Worm (Caenorhabditis elegans) whole organism, mixed stage, embryonic: ENCODE results near the gene B0244.5.

Experiments
- bed-3 ChIP-seq: fragments of 200-800 bp; sonication (Bioruptor generic); optimal IDR thresholded peaks from 3 replicates; lab custom pipeline; 2018; ENCODE audit warnings: mild to moderate bottlenecking, missing genetic modification characterization, moderate library complexity, missing compliant biosample characterization
- blmp-1 ChIP-seq: fragments of 150-350 bp; optimal IDR thresholded peaks from 2 replicates; lab custom pipeline; 2014; ENCODE audit warnings: missing biosample characterization, missing genetic modification characterization
- ceh-39 ChIP-seq: fragments of 150-350 bp; optimal IDR thresholded peaks from 2 replicates; lab custom pipeline; 2014; ENCODE audit warnings: missing biosample characterization, missing genetic modification characterization
- ceh-43 ChIP-seq: fragments of 200-800 bp; sonication (Bioruptor generic); optimal IDR thresholded peaks from 2 replicates; lab custom pipeline; 2018; ENCODE audit warnings: mild to moderate bottlenecking, missing genetic modification characterization, moderate library complexity, missing compliant biosample characterization
- ceh-83 ChIP-seq: fragments of 200-800 bp; sonication (Bioruptor generic); optimal IDR thresholded peaks from 2 replicates; lab custom pipeline; 2018; ENCODE audit warnings: mild to moderate bottlenecking, missing genetic modification characterization, missing compliant biosample characterization
- ces-1 ChIP-seq: fragments of 150-350 bp; optimal IDR thresholded peaks from 2 replicates; lab custom pipeline; 2014; ENCODE audit warnings: missing biosample characterization, missing genetic modification reagents, missing genetic modification characterization
- cnd-1 ChIP-seq: fragments of 200-800 bp; sonication (Bioruptor generic); optimal IDR thresholded peaks from 2 replicates; lab custom pipeline; 2018; ENCODE audit warnings: mild to moderate bottlenecking, missing genetic modification characterization, missing compliant biosample characterization
- drap-1 ChIP-seq: fragments of 200-800 bp; sonication (Bioruptor generic); optimal IDR thresholded peaks from 3 replicates; lab custom pipeline; 2018; ENCODE audit warnings: mild to moderate bottlenecking, missing genetic modification characterization, missing compliant biosample characterization
- elt-1 ChIP-seq: sonication (generic microtip); optimal IDR thresholded peaks from 2 replicates; lab custom pipeline; 2017; ENCODE audit warnings: missing genetic modification characterization, mild to moderate bottlenecking, missing compliant biosample characterization, antibody characterized with exemption, moderate library complexity, borderline replicate concordance; ENCODE audit not compliant: insufficient read depth
- elt-3 ChIP-seq: fragments of 150-350 bp; optimal IDR thresholded peaks from 2 replicates; lab custom pipeline; 2014; ENCODE audit warnings: missing biosample characterization, missing genetic modification characterization
- flh-1 ChIP-seq: fragments of 200-800 bp; sonication (Bioruptor generic); optimal IDR thresholded peaks from 2 replicates; lab custom pipeline; 2018; ENCODE audit warnings: mild to moderate bottlenecking, missing genetic modification characterization, moderate library complexity, missing compliant biosample characterization
- ham-2 ChIP-seq: fragments of 200-800 bp; sonication (Bioruptor generic); optimal IDR thresholded peaks from 2 replicates; lab custom pipeline; 2018; ENCODE audit warnings: mild to moderate bottlenecking, missing genetic modification characterization, missing compliant biosample characterization
- hlh-1 ChIP-seq: fragments of 150-350 bp; optimal IDR thresholded peaks from 2 replicates; lab custom pipeline; 2014; ENCODE audit warnings: missing biosample characterization, missing genetic modification reagents, missing genetic modification characterization
- lin-13 ChIP-seq: fragments of 150-350 bp; optimal IDR thresholded peaks from 2 replicates; lab custom pipeline; 2014; ENCODE audit warnings: missing biosample characterization, missing genetic modification characterization
- lsy-2 ChIP-seq: fragments of 150-350 bp; optimal IDR thresholded peaks from 2 replicates; lab custom pipeline; 2014; ENCODE audit warnings: missing biosample characterization, missing genetic modification characterization
- mab-5 ChIP-seq: fragments of 150-350 bp; optimal IDR thresholded peaks from 2 replicates; lab custom pipeline; 2014; ENCODE audit warnings: missing biosample characterization, missing genetic modification characterization
- mep-1 ChIP-seq: fragments of 150-350 bp; optimal IDR thresholded peaks from 2 replicates; lab custom pipeline; 2017; ENCODE audit warnings: missing biosample characterization, missing genetic modification reagents, missing genetic modification characterization, inconsistent platforms
- mls-2 ChIP-seq: sonication (generic microtip); optimal IDR thresholded peaks from 2 replicates; lab custom pipeline; 2016; ENCODE audit warnings: mild to moderate bottlenecking, missing genetic modification characterization, moderate library complexity, missing compliant biosample characterization
- nhr-12 ChIP-seq: fragments of 150-350 bp; optimal IDR thresholded peaks from 2 replicates; lab custom pipeline; 2014; ENCODE audit warnings: missing biosample characterization, missing genetic modification characterization
- nhr-2 ChIP-seq: fragments of 150-350 bp; optimal IDR thresholded peaks from 2 replicates; lab custom pipeline; 2014; ENCODE audit warnings: missing biosample characterization, missing genetic modification characterization
- nhr-237 ChIP-seq: fragments of 150-350 bp; optimal IDR thresholded peaks from 2 replicates; lab custom pipeline; 2014; ENCODE audit warnings: missing biosample characterization, missing genetic modification characterization
- nhr-28 ChIP-seq: fragments of 150-350 bp; optimal IDR thresholded peaks from 2 replicates; lab custom pipeline; 2014; ENCODE audit warnings: missing biosample characterization, missing genetic modification characterization
- nhr-76 ChIP-seq: sonication (generic microtip); optimal IDR thresholded peaks from 2 replicates; lab custom pipeline; 2017; ENCODE audit warnings: missing biosample characterization, missing genetic modification characterization
- pha-4 ChIP-seq: fragments of 150-350 bp; optimal IDR thresholded peaks from 2 replicates; lab custom pipeline; 2018; ENCODE audit warnings: missing biosample characterization, missing genetic modification reagents, missing genetic modification characterization
- sem-2 ChIP-seq: fragments of 200-800 bp; sonication (Bioruptor generic); optimal IDR thresholded peaks from 2 replicates; lab custom pipeline; 2018; ENCODE audit warnings: mild to moderate bottlenecking, missing genetic modification characterization, missing compliant biosample characterization
- snpc-4 ChIP-seq: fragments of 150-350 bp; optimal IDR thresholded peaks from 2 replicates; lab custom pipeline; 2014; ENCODE audit warnings: missing biosample characterization, missing genetic modification characterization
- tbx-8 ChIP-seq: fragments of 200-800 bp; sonication (Bioruptor generic); optimal IDR thresholded peaks from 2 replicates; lab custom pipeline; 2018; ENCODE audit warnings: mild to moderate bottlenecking, missing genetic modification characterization, moderate library complexity, missing compliant biosample characterization
- unc-120 ChIP-seq: sonication (generic microtip); optimal IDR thresholded peaks from 2 replicates; lab custom pipeline; 2017; ENCODE audit warnings: missing genetic modification characterization, missing compliant biosample characterization; ENCODE audit not compliant: poor library complexity, severe bottlenecking
- unc-39 ChIP-seq: fragments of 150-350 bp; optimal IDR thresholded peaks from 2 replicates; lab custom pipeline; 2014; ENCODE audit warnings: missing biosample characterization, missing genetic modification characterization
- unc-62 ChIP-seq: fragments of 150-350 bp; optimal IDR thresholded peaks from 2 replicates; lab custom pipeline; 2014; ENCODE audit warnings: missing biosample characterization, missing genetic modification reagents, missing genetic modification characterization
- zip-8 ChIP-seq: fragments of 150-350 bp; optimal IDR thresholded peaks from 2 replicates; lab custom pipeline; 2014; ENCODE audit warnings: missing biosample characterization, missing genetic modification characterization
- ztf-11 ChIP-seq: fragments of 150-350 bp; optimal IDR thresholded peaks from 2 replicates; lab custom pipeline; 2014; ENCODE audit warnings: missing biosample characterization, missing genetic modification characterization

B0244.5 gene

ce11 chrIII:5734328-5734727 lies 10.4 kb upstream of the B0244.5 start:
- TF ChIP-seq elt-3 (tag; lab: Kevin White, UChicago) (no peak), cnd-1 (tag; lab: Kevin White, UChicago) (no peak), sem-2 (GFP tag; lab: Kevin White, UChicago) (no peak), blmp-1 (no peak), nhr-76 (tag; lab: Kevin White, UChicago) (no peak), unc-62 (GFP tag; lab: Kevin White, UChicago) (no peak), tbx-8 (GFP tag; lab: Kevin White, UChicago) (no peak), hlh-1 (tag; lab: Kevin White, UChicago) (no peak), unc-120 (tag; lab: Kevin White, UChicago) (no peak), nhr-28 (no peak), nhr-2 (tag; lab: Kevin White, UChicago) (no peak), pha-4 (tag; lab: Kevin White, UChicago) (no peak)

ce11 chrIII:5734905-5735304 lies 9.8 kb upstream of the B0244.5 start, which contains the start of gene B0244.10:
Gene B0244.10, plus strand, starts transcription at chrIII:5735158.
- TF ChIP-seq bed-3 (no peak), flh-1 (GFP tag; lab: Kevin White, UChicago) (no peak), mep-1 (tag; lab: Kevin White, UChicago) (no peak), nhr-76 (tag; lab: Kevin White, UChicago) (no peak), ceh-39 (tag; lab: Kevin White, UChicago) (no peak), tbx-8 (GFP tag; lab: Kevin White, UChicago) (no peak), ztf-11 (tag; lab: Kevin White, UChicago) (no peak), unc-62 (GFP tag; lab: Kevin White, UChicago) (no peak), elt-3 (tag; lab: Kevin White, UChicago) (no peak), ceh-83 (GFP tag; lab: Kevin White, UChicago) (no peak), lsy-2 (no peak), ham-2 (no peak), nhr-237 (tag; lab: Kevin White, UChicago) (no peak), unc-39 (tag; lab: Kevin White, UChicago) (no peak), mab-5 (tag; lab: Kevin White, UChicago) (no peak)
- TF ChIP-seq, all 35 proteins: peak for 0

ce11 chrIII:5737708-5738107 lies 7.0 kb upstream of the B0244.5 start, which contains the start of gene B0244.6:
Gene B0244.6, plus strand, starts transcription at chrIII:5738008.
- TF ChIP-seq blmp-1 (no peak), unc-62 (GFP tag; lab: Kevin White, UChicago) (no peak), snpc-4 (no peak), ham-2 (no peak), flh-1 (GFP tag; lab: Kevin White, UChicago) (no peak), ceh-43 (GFP tag; lab: Kevin White, UChicago) (no peak), sem-2 (GFP tag; lab: Kevin White, UChicago) (no peak)

ce11 chrIII:5740666-5741065 lies 4.0 kb upstream of the B0244.5 start, which contains the start of gene B0244.16:
Gene B0244.16, plus strand, starts transcription at chrIII:5740966.
- TF ChIP-seq nhr-12 (tag; lab: Kevin White, UChicago) (no peak), zip-8 (tag; lab: Kevin White, UChicago) (no peak), nhr-237 (tag; lab: Kevin White, UChicago) (no peak), mep-1 (tag; lab: Kevin White, UChicago) (no peak), elt-1 (tag; lab: Kevin White, UChicago) (no peak), tbx-8 (GFP tag; lab: Kevin White, UChicago) (no peak), ces-1 (GFP tag; lab: Kevin White, UChicago) (no peak), hlh-1 (tag; lab: Kevin White, UChicago) (no peak), nhr-28 (no peak), ham-2 (no peak), cnd-1 (tag; lab: Kevin White, UChicago) (no peak), ceh-83 (GFP tag; lab: Kevin White, UChicago) (no peak), flh-1 (GFP tag; lab: Kevin White, UChicago) (no peak), ceh-39 (tag; lab: Kevin White, UChicago) (no peak)

ce11 chrIII:5743084-5743483 lies 1.6 kb upstream of the B0244.5 start, which contains the start of gene B0244.15:
Gene B0244.15, plus strand, starts transcription at chrIII:5743384.
- TF ChIP-seq nhr-28 = no peak
- no peak for TF ChIP-seq sem-2 (GFP tag; lab: Kevin White, UChicago)
- TF ChIP-seq drap-1 (GFP tag; lab: Kevin White, UChicago) = no peak
- TF ChIP-seq cnd-1 (tag; lab: Kevin White, UChicago) = no peak
- no peak for TF ChIP-seq mls-2 (tag; lab: Kevin White, UChicago)
- TF ChIP-seq ceh-83 (GFP tag; lab: Kevin White, UChicago) = no peak
- no peak for TF ChIP-seq elt-1 (tag; lab: Kevin White, UChicago)
- TF ChIP-seq ham-2 = no peak
- no peak for TF ChIP-seq ceh-39 (tag; lab: Kevin White, UChicago)
- TF ChIP-seq nhr-12 (tag; lab: Kevin White, UChicago) = no peak
- no peak for TF ChIP-seq unc-39 (tag; lab: Kevin White, UChicago)
- no peak for TF ChIP-seq nhr-2 (tag; lab: Kevin White, UChicago)
- no peak for TF ChIP-seq lin-13
- TF ChIP-seq nhr-237 (tag; lab: Kevin White, UChicago) = no peak
- TF ChIP-seq snpc-4 = no peak
- no peak for TF ChIP-seq ceh-43 (GFP tag; lab: Kevin White, UChicago)
- no peak for TF ChIP-seq pha-4 (tag; lab: Kevin White, UChicago)
- TF ChIP-seq ces-1 (GFP tag; lab: Kevin White, UChicago) = no peak
- TF ChIP-seq, all 35 proteins: peak for 0
